Fruit fly (Drosophila melanogaster) S2 (cell line): Measurements from ENCODE around the gene CG11658.

Experiments
- CG8478 ChIP-seq: fragments of >200 bp; optimal IDR thresholded peaks from 2 replicates; lab custom pipeline; 2018
- CTCF ChIP-seq, 2 experiments: fragments of >200 bp; optimal IDR thresholded peaks; 2 replicates each; lab custom pipeline; 2018

The CG11658 gene

DNA sequence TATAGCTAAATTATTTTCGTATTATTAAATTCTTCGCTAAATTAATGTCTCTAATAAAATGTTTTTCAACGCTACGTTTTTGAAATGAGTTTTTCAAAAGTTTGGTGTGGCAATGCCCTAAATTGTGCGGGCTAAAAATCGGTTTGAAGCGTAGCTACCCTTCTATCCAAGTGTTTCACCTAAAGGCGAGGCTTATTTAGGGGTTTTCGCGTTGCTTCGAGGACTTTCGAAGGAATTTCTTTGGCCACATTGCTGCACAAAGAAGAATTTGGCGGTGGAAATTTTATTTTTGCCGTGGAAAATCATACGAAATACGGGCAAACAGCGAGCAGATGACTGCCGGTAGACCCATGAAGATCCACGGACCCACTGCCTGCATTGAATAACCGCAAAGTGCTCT is 26.6 kb downstream of the CG11658 start, which contains the start of gene TfIIEalpha:
TfIIEalpha (plus strand) TSS at position 245 of the 400 bp plus-strand sequence.
- TF ChIP-seq CTCF (optimal IDR thresholded peaks at IDR 0.05; lab: Kevin White, UChicago) (peak; percentile 41 to 56), CG8478 (lab: Kevin White, UChicago) (no peak)

DNA sequence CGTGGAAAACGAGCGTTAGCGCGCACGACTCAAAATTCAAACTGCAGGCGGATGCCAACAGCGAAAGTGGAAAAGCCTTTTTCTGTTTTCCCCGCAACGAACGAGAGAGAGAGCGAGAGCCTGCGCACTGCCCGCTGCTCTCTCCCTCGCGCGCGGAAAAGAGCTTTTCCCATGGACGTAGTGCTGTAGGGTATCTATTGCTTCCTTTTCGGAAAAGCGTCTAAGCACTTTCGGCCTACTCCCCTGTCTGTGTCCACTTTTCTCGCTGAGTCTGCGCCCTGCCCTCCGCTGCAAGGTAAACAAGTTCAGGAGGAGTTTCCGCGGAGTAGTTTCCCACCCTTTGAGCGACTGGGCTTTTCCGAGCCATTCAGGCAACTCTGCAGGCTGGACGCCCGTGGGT is 28.1 kb downstream of the CG11658 start, which contains the start of gene CG32085:
CG32085 (minus strand) TSS at position 47 of the 400 bp plus-strand sequence.
- TF ChIP-seq CTCF (optimal IDR thresholded peaks at IDR 0.05; lab: Kevin White, UChicago) (no peak), CG8478 (lab: Kevin White, UChicago) (no peak)

DNA sequence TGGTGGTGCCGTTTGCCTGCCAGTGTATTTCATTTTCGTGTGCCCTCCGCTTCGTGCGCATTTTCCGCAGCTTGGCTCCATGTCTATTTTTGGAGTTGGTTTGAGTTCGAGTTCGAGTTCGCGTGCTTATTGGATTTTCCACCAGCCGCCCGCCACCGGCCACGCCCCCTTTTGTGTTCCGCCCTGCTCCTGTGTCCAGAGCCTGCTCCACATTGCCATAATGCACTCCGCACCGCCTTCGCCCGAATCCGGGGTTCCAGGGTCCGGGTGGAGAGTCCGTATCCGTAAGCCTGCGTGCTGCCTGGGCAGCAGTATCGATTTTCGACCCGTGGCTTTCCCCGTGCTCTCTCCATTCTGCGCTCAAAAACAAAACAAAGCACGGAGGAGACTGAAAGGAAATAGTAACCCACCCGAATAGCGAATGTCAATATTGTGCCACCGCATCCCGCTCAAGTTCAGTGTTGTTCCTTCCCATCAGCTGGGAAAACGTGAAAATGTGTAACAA is 30.0 kb downstream of the CG11658 start:
- no peak for TF ChIP-seq CG8478 (lab: Kevin White, UChicago)
- no peak for TF ChIP-seq CTCF (optimal IDR thresholded peaks at IDR 0.05; lab: Kevin White, UChicago)

DNA sequence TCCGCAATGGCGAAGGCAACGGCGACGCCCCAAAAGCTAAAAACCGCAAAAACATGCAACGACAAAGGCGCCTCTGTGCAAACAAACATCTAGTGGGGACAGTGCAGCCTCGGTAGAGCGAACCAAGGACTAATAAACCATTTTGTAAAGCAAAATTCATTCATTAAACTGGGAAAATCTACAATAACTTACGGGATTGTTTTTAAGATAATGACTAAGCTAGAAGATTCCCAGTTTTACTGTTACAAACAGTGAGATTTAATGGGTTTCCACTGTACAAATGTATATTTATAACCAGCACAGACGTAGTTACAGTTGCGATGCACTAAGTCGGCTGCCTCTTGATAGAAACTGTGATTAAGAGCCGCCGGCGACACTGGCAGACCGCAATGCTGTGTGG is 52.2 kb downstream of the CG11658 start:
- TF ChIP-seq CG8478 (lab: Kevin White, UChicago) (no peak), CTCF (optimal IDR thresholded peaks at IDR 0.05; lab: Kevin White, UChicago) (no peak)
